Fruit fly (Drosophila melanogaster) whole organism, embryonic: ENCODE measurements around the gene dgrn.

Experiments
- CG12299 ChIP-seq: fragments of 200-800 bp; sonication (Bioruptor generic); optimal IDR thresholded peaks from 2 replicates; lab custom pipeline; 2018; ENCODE audit warnings: missing biosample characterization, mild to moderate bottlenecking, missing genetic modification characterization
- CG2129 ChIP-seq: fragments of 200-800 bp; sonication (Bioruptor generic); IDR thresholded peaks from 2 replicates; pipeline ENCODE4 v1.3.6; 2022; ENCODE audit warnings: missing biosample characterization, missing genetic modification characterization; ENCODE audit not compliant: partially characterized antibody
- Gsc ChIP-seq: fragments of 200-800 bp; sonication (Bioruptor generic); IDR thresholded peaks from 2 replicates; pipeline ENCODE4 v1.3.6; 2022; ENCODE audit warnings: missing biosample characterization, missing genetic modification characterization
- sd ChIP-seq: fragments of 200-800 bp; sonication (Bioruptor generic); optimal IDR thresholded peaks from 3 replicates; lab custom pipeline; 2018; ENCODE audit warnings: missing biosample characterization, mild to moderate bottlenecking, missing genetic modification characterization, moderate library complexity
- sqz ChIP-seq: fragments of 200-800 bp; sonication (Bioruptor generic); optimal IDR thresholded peaks from 3 replicates; lab custom pipeline; 2018; ENCODE audit warnings: missing biosample characterization, mild to moderate bottlenecking, missing genetic modification characterization

dm6 chr3R:5843516-5843915, 19.1 kb downstream of the dgrn start:
- TF ChIP-seq CG12299 (no peak), CG2129 (no peak), sqz (GFP tag; lab: Kevin White, UChicago) (no peak), sd (tag; lab: Kevin White, UChicago) (no peak), Gsc (no peak)
